Fruit fly (Drosophila melanogaster) whole organism, embryonic: Measurements from ENCODE around the gene CG15142.

Source experiments
- Antp ChIP-seq: fragments of 200-800 bp; sonication (Bioruptor generic); optimal IDR thresholded peaks from 3 replicates; lab custom pipeline; 2016; ENCODE audit warnings: missing biosample characterization, missing genetic modification characterization
- BtbVII ChIP-seq: fragments of 200-800 bp; sonication (Bioruptor generic); optimal IDR thresholded peaks from 3 replicates; lab custom pipeline; 2017; ENCODE audit warnings: missing biosample characterization, mild to moderate bottlenecking, missing genetic modification characterization
- CG10147 ChIP-seq: fragments of 200-800 bp; sonication (Bioruptor generic); optimal IDR thresholded peaks from 2 replicates; lab custom pipeline; 2019; ENCODE audit warnings: missing biosample characterization, mild to moderate bottlenecking, missing genetic modification characterization, moderate library complexity
- CG10274 ChIP-seq: fragments of 200-800 bp; sonication (Bioruptor generic); optimal IDR thresholded peaks from 3 replicates; lab custom pipeline; 2017; ENCODE audit warnings: missing biosample characterization, mild to moderate bottlenecking, missing genetic modification characterization
- CG10366 ChIP-seq: fragments of 200-800 bp; sonication (Bioruptor generic); IDR thresholded peaks from 2 replicates; pipeline ENCODE4 v1.3.6; 2022; ENCODE audit warnings: missing biosample characterization, missing genetic modification characterization
- CG11398 ChIP-seq: fragments of 200-800 bp; sonication (Bioruptor generic); optimal IDR thresholded peaks from 2 replicates; lab custom pipeline; 2016; ENCODE audit warnings: missing biosample characterization, missing genetic modification characterization
- CG12071 ChIP-seq: fragments of 200-800 bp; sonication (Bioruptor generic); optimal IDR thresholded peaks from 3 replicates; lab custom pipeline; 2018; ENCODE audit warnings: missing biosample characterization, mild to moderate bottlenecking, missing genetic modification characterization
- CG12299 ChIP-seq: fragments of 200-800 bp; sonication (Bioruptor generic); optimal IDR thresholded peaks from 2 replicates; lab custom pipeline; 2018; ENCODE audit warnings: missing biosample characterization, mild to moderate bottlenecking, missing genetic modification characterization
- CG12769 ChIP-seq: fragments of 200-800 bp; sonication (Bioruptor generic); optimal IDR thresholded peaks from 2 replicates; lab custom pipeline; 2019; ENCODE audit warnings: missing biosample characterization, mild to moderate bottlenecking, missing genetic modification characterization, moderate library complexity
- CG13287 ChIP-seq: fragments of 200-800 bp; sonication (Bioruptor generic); IDR thresholded peaks from 2 replicates; pipeline ENCODE4 v1.3.6; 2022; ENCODE audit warnings: missing biosample characterization, missing genetic modification characterization; ENCODE audit not compliant: partially characterized antibody
- CG14014 ChIP-seq: fragments of 200-800 bp; sonication (Bioruptor generic); IDR thresholded peaks from 2 replicates; pipeline ENCODE4 v1.3.6; 2022; ENCODE audit warnings: missing biosample characterization, missing genetic modification characterization
- CG14965 ChIP-seq: fragments of 200-800 bp; sonication (Bioruptor generic); optimal IDR thresholded peaks from 2 replicates; lab custom pipeline; 2016; ENCODE audit warnings: missing biosample characterization, missing genetic modification characterization, borderline replicate concordance
- CG15514 ChIP-seq: fragments of 200-800 bp; sonication (Bioruptor generic); optimal IDR thresholded peaks from 3 replicates; lab custom pipeline; 2017; ENCODE audit warnings: missing biosample characterization, missing genetic modification characterization, mild to moderate bottlenecking, moderate library complexity, missing genetic modification reagents
- CG1602 ChIP-seq: fragments of 200-800 bp; sonication (Bioruptor generic); optimal IDR thresholded peaks from 3 replicates; lab custom pipeline; 2016; ENCODE audit warnings: missing biosample characterization, missing genetic modification characterization
- CG1647 ChIP-seq: fragments of 200-800 bp; sonication (Bioruptor generic); optimal IDR thresholded peaks from 3 replicates; lab custom pipeline; 2016; ENCODE audit warnings: missing biosample characterization, missing genetic modification characterization
- CG1832 ChIP-seq: fragments of 200-800 bp; sonication (Bioruptor generic); optimal IDR thresholded peaks from 2 replicates; lab custom pipeline; 2017; ENCODE audit warnings: missing biosample characterization, mild to moderate bottlenecking, missing genetic modification characterization, inconsistent platforms
- CG2116 ChIP-seq: fragments of 200-800 bp; sonication (Bioruptor generic); optimal IDR thresholded peaks from 3 replicates; lab custom pipeline; 2018; ENCODE audit warnings: missing biosample characterization, mild to moderate bottlenecking, missing genetic modification characterization
- CG2129 ChIP-seq: fragments of 200-800 bp; sonication (Bioruptor generic); IDR thresholded peaks from 2 replicates; pipeline ENCODE4 v1.3.6; 2022; ENCODE audit warnings: missing biosample characterization, missing genetic modification characterization; ENCODE audit not compliant: partially characterized antibody
- CG31441 ChIP-seq: fragments of 200-800 bp; sonication (Bioruptor generic); IDR thresholded peaks from 2 replicates; pipeline ENCODE4 v1.3.6; 2022; ENCODE audit warnings: missing biosample characterization, missing genetic modification characterization
- CG3163 ChIP-seq: fragments of 200-800 bp; sonication (Bioruptor generic); optimal IDR thresholded peaks from 3 replicates; lab custom pipeline; 2016; ENCODE audit warnings: missing biosample characterization, missing genetic modification characterization
- CG3995 ChIP-seq: fragments of 200-800 bp; sonication (Bioruptor generic); optimal IDR thresholded peaks from 3 replicates; lab custom pipeline; 2016; ENCODE audit warnings: missing biosample characterization, missing genetic modification characterization
- CG4424 ChIP-seq: fragments of 200-800 bp; sonication (Bioruptor generic); optimal IDR thresholded peaks from 3 replicates; lab custom pipeline; 2016; ENCODE audit warnings: missing biosample characterization, missing genetic modification characterization
- CG4854 ChIP-seq: fragments of 200-800 bp; sonication (Bioruptor generic); optimal IDR thresholded peaks from 2 replicates; lab custom pipeline; 2016; ENCODE audit warnings: missing biosample characterization, missing genetic modification characterization, inconsistent platforms
- CG6791 ChIP-seq: fragments of 200-800 bp; sonication (Bioruptor generic); IDR thresholded peaks from 3 replicates; pipeline ENCODE4 v1.3.6; 2022; ENCODE audit warnings: missing biosample characterization, missing genetic modification characterization; ENCODE audit not compliant: partially characterized antibody
- CG6813 ChIP-seq: fragments of 200-800 bp; sonication (Bioruptor generic); optimal IDR thresholded peaks from 2 replicates; lab custom pipeline; 2017; ENCODE audit warnings: missing biosample characterization, missing genetic modification characterization, mild to moderate bottlenecking, moderate library complexity, missing genetic modification reagents
- CG7556 ChIP-seq: fragments of 200-800 bp; sonication (Bioruptor generic); optimal IDR thresholded peaks from 2 replicates; lab custom pipeline; 2017; ENCODE audit warnings: missing biosample characterization, mild to moderate bottlenecking, missing genetic modification characterization
- Camta ChIP-seq: fragments of 200-800 bp; sonication (Bioruptor generic); optimal IDR thresholded peaks from 2 replicates; lab custom pipeline; 2016; ENCODE audit warnings: missing biosample characterization, missing genetic modification characterization
- Fer2 ChIP-seq: fragments of 200-800 bp; sonication (Bioruptor generic); optimal IDR thresholded peaks from 2 replicates; lab custom pipeline; 2018; ENCODE audit warnings: missing biosample characterization, mild to moderate bottlenecking, missing genetic modification characterization, moderate library complexity
- H2.0 ChIP-seq: fragments of 200-800 bp; sonication (Bioruptor generic); IDR thresholded peaks from 2 replicates; pipeline ENCODE4 v1.3.6; 2022; ENCODE audit warnings: missing biosample characterization, missing genetic modification characterization
- Med ChIP-seq: fragments of 200-800 bp; sonication (Bioruptor generic); peaks from one replicate; lab custom pipeline; 2016; ENCODE audit warnings: missing biosample characterization, missing genetic modification characterization, mild to moderate bottlenecking, inconsistent platforms, moderate library complexity
- NFAT ChIP-seq: fragments of 200-800 bp; sonication (Bioruptor generic); IDR thresholded peaks from 2 replicates; pipeline ENCODE4 v1.3.6; 2022; ENCODE audit warnings: missing biosample characterization, missing genetic modification characterization
- Sry-β ChIP-seq: fragments of 200-800 bp; sonication (Bioruptor generic); optimal IDR thresholded peaks from 2 replicates; lab custom pipeline; 2018; ENCODE audit warnings: missing biosample characterization, mild to moderate bottlenecking, missing genetic modification characterization, moderate library complexity
- aop ChIP-seq: fragments of 200-800 bp; sonication (Bioruptor generic); IDR thresholded peaks from 2 replicates; pipeline ENCODE4 v1.3.6; 2022; ENCODE audit warnings: missing biosample characterization, missing genetic modification characterization
- cad ChIP-seq: fragments of >200 bp; optimal IDR thresholded peaks from 2 replicates; lab custom pipeline; 2017; ENCODE audit warnings: missing biosample characterization, missing genetic modification characterization
- crc ChIP-seq: fragments of 200-800 bp; sonication (Bioruptor generic); optimal IDR thresholded peaks from 2 replicates; lab custom pipeline; 2016; ENCODE audit warnings: missing biosample characterization, missing genetic modification characterization
- croc ChIP-seq: fragments of 200-800 bp; sonication (Bioruptor generic); conservative IDR thresholded peaks from 3 replicates; pipeline ENCODE4 v1.3.6; 2022; ENCODE audit warnings: missing biosample characterization, missing genetic modification characterization
- ham ChIP-seq: fragments of 200-800 bp; sonication (Bioruptor generic); IDR thresholded peaks from 2 replicates; pipeline ENCODE4 v1.3.6; 2022; ENCODE audit warnings: missing biosample characterization, missing genetic modification characterization
- jumu ChIP-seq: fragments of 200-800 bp; sonication (Bioruptor generic); optimal IDR thresholded peaks from 3 replicates; lab custom pipeline; 2016; ENCODE audit warnings: missing biosample characterization, missing genetic modification characterization
- lola ChIP-seq, 3 experiments: fragments of >200 bp in 2 of 3; fragments of 200-800 bp in 1 of 3; sonication (Bioruptor generic) in 1 of 3; optimal IDR thresholded peaks; 2 replicates each; lab custom pipeline; 2017 to 2019; ENCODE audit warnings: missing biosample characterization in 3 of 3, missing genetic modification characterization in 3 of 3, mild to moderate bottlenecking in 1 of 3, moderate library complexity in 1 of 3
- nom ChIP-seq: fragments of 200-800 bp; sonication (Bioruptor generic); optimal IDR thresholded peaks from 2 replicates; lab custom pipeline; 2017; ENCODE audit warnings: missing biosample characterization, missing genetic modification characterization, mild to moderate bottlenecking, moderate library complexity, missing genetic modification reagents
- onecut ChIP-seq: fragments of 200-800 bp; sonication (Bioruptor generic); IDR thresholded peaks from 2 replicates; pipeline ENCODE4 v1.3.6; 2022; ENCODE audit warnings: missing biosample characterization, missing genetic modification characterization
- prd ChIP-seq, 3 experiments: fragments of >200 bp in 2 of 3; fragments of 200-800 bp in 1 of 3; sonication (Bioruptor generic) in 1 of 3; optimal IDR thresholded peaks in 2 of 3; IDR thresholded peaks in 1 of 3; 2 replicates in 2 of 3; 3 replicates in 1 of 3; pipeline versions ENCODE4 v1.3.6 to Lab custom; 2017 to 2022; ENCODE audit warnings: missing biosample characterization in 1 of 3, missing genetic modification characterization in 1 of 3
- salm ChIP-seq: fragments of 200-800 bp; sonication (Bioruptor generic); optimal IDR thresholded peaks from 2 replicates; lab custom pipeline; 2018; ENCODE audit warnings: missing biosample characterization, mild to moderate bottlenecking, missing genetic modification characterization
- sima ChIP-seq: fragments of 200-800 bp; sonication (Bioruptor generic); optimal IDR thresholded peaks from 2 replicates; lab custom pipeline; 2016; ENCODE audit warnings: missing biosample characterization, missing genetic modification characterization
- trem ChIP-seq: fragments of 200-800 bp; optimal IDR thresholded peaks from 3 replicates; lab custom pipeline; 2019; ENCODE audit warnings: missing biosample characterization, mild to moderate bottlenecking, missing genetic modification characterization, moderate library complexity
- twi ChIP-seq: fragments of 200-800 bp; optimal IDR thresholded peaks from 2 replicates; lab custom pipeline; 2019; ENCODE audit warnings: missing biosample characterization, mild to moderate bottlenecking, missing genetic modification characterization, moderate library complexity
- vnd ChIP-seq: fragments of 200-800 bp; sonication (Bioruptor generic); IDR thresholded peaks from 3 replicates; pipeline ENCODE4 v1.3.6; 2022; ENCODE audit warnings: missing biosample characterization, missing genetic modification characterization; ENCODE audit not compliant: partially characterized antibody
- wek ChIP-seq: fragments of 200-800 bp; sonication (Bioruptor generic); optimal IDR thresholded peaks from 3 replicates; lab custom pipeline; 2018; ENCODE audit warnings: missing biosample characterization, mild to moderate bottlenecking, missing genetic modification characterization, moderate library complexity

The CG15142 gene

DNA sequence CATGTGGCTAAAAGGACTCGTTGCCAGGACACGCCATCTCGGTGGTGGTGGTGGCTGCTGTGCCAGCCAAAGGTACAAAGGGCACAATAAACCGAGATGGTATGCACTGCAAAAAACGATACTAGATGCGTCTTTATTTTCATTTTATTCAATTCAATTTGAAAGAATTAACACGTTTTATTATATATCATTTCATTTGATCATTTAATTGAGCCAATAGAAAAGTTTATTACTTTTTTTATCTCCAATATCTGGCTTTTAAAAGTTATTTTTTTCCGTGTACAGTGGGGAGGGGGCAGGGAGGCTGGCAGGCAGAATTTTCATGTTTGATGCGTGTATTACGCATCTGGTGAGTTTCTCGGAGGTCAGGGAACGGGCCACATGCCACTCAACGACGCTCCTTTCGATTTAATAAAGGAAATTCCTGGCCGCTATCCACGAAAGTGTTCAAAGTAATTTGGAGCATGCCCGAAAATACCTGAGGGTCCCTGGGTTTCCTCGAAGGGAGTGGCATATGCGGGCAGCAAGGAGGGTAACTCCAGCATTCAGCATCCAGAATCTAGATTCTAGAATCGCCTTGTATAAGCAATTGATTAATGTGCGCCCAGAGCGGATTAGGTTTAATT is 15.6 kb upstream of the CG15142 start (continued):
- TF ChIP-seq CG4854 (no peak), CG14965 (GFP tag; lab: Kevin White, UChicago) (peak; percentile 4), CG10274 (peak; percentile 56), vnd (GFP tag; lab: Robert Waterston, UW) (no peak), sima (GFP tag; lab: Kevin White, UChicago) (peak; percentile 35), salm (tag; lab: Kevin White, UChicago) (peak; percentile 74), CG1832 (no peak), twi (peak; percentile 86), CG14014 (GFP tag; lab: Robert Waterston, UW) (peak; percentile 77), wek (peak; percentile 23), BtbVII (GFP tag; lab: Kevin White, UChicago) (peak; percentile 77), CG3163 (peak; percentile 32), Sry-β (peak; percentile 39), CG10147 (GFP tag; lab: Kevin White, UChicago) (peak; percentile 81), jumu (GFP tag; lab: Kevin White, UChicago) (peak; percentile 72), CG11398 (GFP tag; lab: Kevin White, UChicago) (peak; percentile 55), croc (GFP tag; lab: Robert Waterston, UW) (peak; percentile 91), crc (GFP tag; lab: Kevin White, UChicago) (peak; percentile 12), prd (optimal IDR thresholded peaks at IDR 0.05; lab: Kevin White, UChicago) (no peak), prd (GFP tag; IDR thresholded peaks at IDR 0.05; lab: Robert Waterston, UW) (peak; percentile 91), nom (no peak), CG12299 (tag; lab: Kevin White, UChicago) (peak; percentile 85), cad (no peak), CG3995 (GFP tag; lab: Kevin White, UChicago) (no peak), CG1647 (GFP tag; lab: Kevin White, UChicago) (peak; percentile 58), ham (no peak), CG10366 (GFP tag; lab: Robert Waterston, UW) (peak; percentile 64), lola (GFP tag; optimal IDR thresholded peaks at IDR 0.05; lab: Kevin White, UChicago) (peak in 1 of 3 experiments; percentile 94), CG12769 (tag; lab: Kevin White, UChicago) (no peak), CG2129 (no peak), CG31441 (GFP tag; lab: Robert Waterston, UW) (peak; percentile 92), trem (tag; lab: Kevin White, UChicago) (peak; percentile 90), NFAT (GFP tag; lab: Robert Waterston, UW) (peak; percentile 49), Med (no peak), Antp (GFP tag; lab: Kevin White, UChicago) (peak; percentile 77), CG6791 (GFP tag; lab: Robert Waterston, UW) (no peak), CG12071 (peak; percentile 73), CG6813 (peak; percentile 83), onecut (GFP tag; lab: Robert Waterston, UW) (peak; percentile 84), CG15514 (GFP tag; lab: Kevin White, UChicago) (peak; percentile 69), Fer2 (tag; lab: Kevin White, UChicago) (peak; percentile 88), H2.0 (GFP tag; lab: Robert Waterston, UW) (peak; percentile 78), CG1602 (GFP tag; lab: Kevin White, UChicago) (peak; percentile 83), aop (GFP tag; lab: Robert Waterston, UW) (peak; percentile 38; the same call in 1 of the 2 replicates), CG4424 (peak; percentile 90), CG7556 (peak; percentile 94), CG13287 (GFP tag; lab: Robert Waterston, UW) (no peak), Camta (peak; percentile 72), CG2116 (GFP tag; lab: Kevin White, UChicago) (peak; percentile 39)
